Fruit fly (Drosophila melanogaster) whole organism, embryonic: ENCODE data around the gene RpL13.

Source experiments
- Asciz ChIP-seq: fragments of 200-800 bp; sonication (Bioruptor generic); optimal IDR thresholded peaks from 2 replicates; lab custom pipeline; 2017; ENCODE audit warnings: missing biosample characterization, mild to moderate bottlenecking, missing genetic modification characterization, missing genetic modification reagents
- CG10267 ChIP-seq: fragments of 200-800 bp; sonication (Bioruptor generic); optimal IDR thresholded peaks from 2 replicates; lab custom pipeline; 2018; ENCODE audit warnings: missing biosample characterization, mild to moderate bottlenecking, missing genetic modification characterization, moderate library complexity
- CG10543 ChIP-seq: fragments of 200-800 bp; sonication (Bioruptor generic); optimal IDR thresholded peaks from 3 replicates; lab custom pipeline; 2017; ENCODE audit warnings: missing biosample characterization, mild to moderate bottlenecking, missing genetic modification characterization, moderate library complexity
- CG10979 ChIP-seq: fragments of 200-800 bp; sonication (Bioruptor generic); optimal IDR thresholded peaks from 2 replicates; lab custom pipeline; 2018; ENCODE audit warnings: missing biosample characterization, mild to moderate bottlenecking, missing genetic modification characterization, moderate library complexity
- CG11247 ChIP-seq: fragments of 200-800 bp; sonication (Bioruptor generic); IDR thresholded peaks from 2 replicates; pipeline ENCODE4 v1.3.6; 2022; ENCODE audit warnings: missing biosample characterization, missing genetic modification characterization
- CG13287 ChIP-seq: fragments of 200-800 bp; sonication (Bioruptor generic); IDR thresholded peaks from 2 replicates; pipeline ENCODE4 v1.3.6; 2022; ENCODE audit warnings: missing biosample characterization, missing genetic modification characterization; ENCODE audit not compliant: partially characterized antibody
- CG14050 ChIP-seq: fragments of 200-800 bp; sonication (Bioruptor generic); IDR thresholded peaks from 3 replicates; pipeline ENCODE4 v1.3.6; 2022; ENCODE audit warnings: missing biosample characterization, missing genetic modification characterization
- CG16815 ChIP-seq: fragments of 200-800 bp; sonication (Bioruptor generic); optimal IDR thresholded peaks from 3 replicates; lab custom pipeline; 2017; ENCODE audit warnings: missing biosample characterization, mild to moderate bottlenecking, missing genetic modification characterization
- CG17612 ChIP-seq: fragments of 200-800 bp; sonication (Bioruptor generic); IDR thresholded peaks from 2 replicates; pipeline ENCODE4 v1.3.6; 2022; ENCODE audit warnings: missing biosample characterization, missing genetic modification characterization
- CG2199 ChIP-seq: fragments of 200-800 bp; sonication (Bioruptor generic); IDR thresholded peaks from 3 replicates; pipeline ENCODE4 v1.3.6; 2022; ENCODE audit warnings: missing biosample characterization, missing genetic modification characterization
- CG2678 ChIP-seq: fragments of 200-800 bp; sonication (Bioruptor generic); optimal IDR thresholded peaks from 3 replicates; lab custom pipeline; 2019; ENCODE audit warnings: missing biosample characterization, mild to moderate bottlenecking, missing genetic modification characterization, moderate library complexity
- CG4404 ChIP-seq: fragments of 200-800 bp; sonication (Bioruptor generic); IDR thresholded peaks from 2 replicates; pipeline ENCODE4 v1.3.6; 2022; ENCODE audit warnings: missing biosample characterization, missing genetic modification characterization
- CG7357 ChIP-seq: fragments of 200-800 bp; sonication (Bioruptor generic); IDR thresholded peaks from 3 replicates; pipeline ENCODE4 v1.3.6; 2022; ENCODE audit warnings: missing biosample characterization, missing genetic modification characterization
- CG7745 ChIP-seq: fragments of 200-800 bp; sonication (Bioruptor generic); optimal IDR thresholded peaks from 2 replicates; lab custom pipeline; 2018; ENCODE audit warnings: missing biosample characterization, mild to moderate bottlenecking, missing genetic modification characterization, moderate library complexity
- D19A ChIP-seq: fragments of 200-800 bp; optimal IDR thresholded peaks from 3 replicates; lab custom pipeline; 2019; ENCODE audit warnings: missing biosample characterization, mild to moderate bottlenecking, missing genetic modification characterization, moderate library complexity
- Deaf1 ChIP-seq: fragments of 200-800 bp; optimal IDR thresholded peaks from 3 replicates; lab custom pipeline; 2019; ENCODE audit warnings: missing biosample characterization, mild to moderate bottlenecking, missing genetic modification characterization, moderate library complexity
- Dek ChIP-seq: fragments of 200-800 bp; sonication (Bioruptor generic); optimal IDR thresholded peaks from 3 replicates; lab custom pipeline; 2019; ENCODE audit warnings: missing biosample characterization, mild to moderate bottlenecking, missing genetic modification characterization, moderate library complexity
- Dip3 ChIP-seq: fragments of 200-800 bp; sonication (Bioruptor generic); optimal IDR thresholded peaks from 3 replicates; lab custom pipeline; 2016; ENCODE audit warnings: missing biosample characterization, missing genetic modification characterization
- Fer1 ChIP-seq: fragments of 200-800 bp; sonication (Bioruptor generic); optimal IDR thresholded peaks from 2 replicates; lab custom pipeline; 2017; ENCODE audit warnings: missing biosample characterization, mild to moderate bottlenecking, missing genetic modification characterization
- Hr3 ChIP-seq: fragments of 200-800 bp; sonication (Bioruptor generic); optimal IDR thresholded peaks from 3 replicates; lab custom pipeline; 2016; ENCODE audit warnings: missing biosample characterization, missing genetic modification characterization
- Kr ChIP-seq: fragments of 200-800 bp; sonication (Bioruptor generic); optimal IDR thresholded peaks from 2 replicates; lab custom pipeline; 2017; ENCODE audit warnings: missing biosample characterization, mild to moderate bottlenecking, missing genetic modification characterization
- Side ChIP-seq: fragments of 200-800 bp; sonication (Bioruptor generic); optimal IDR thresholded peaks from 2 replicates; lab custom pipeline; 2016; ENCODE audit warnings: missing biosample characterization, missing genetic modification characterization
- Trl ChIP-seq, 3 experiments: fragments of >200 bp in 2 of 3; fragments of 200-800 bp in 1 of 3; sonication (Bioruptor generic) in 1 of 3; optimal IDR thresholded peaks; 2 replicates in 1 of 3; 3 replicates in 2 of 3; lab custom pipeline; 2016 to 2017; ENCODE audit warnings: missing biosample characterization in 1 of 3, missing genetic modification characterization in 1 of 3
- Xrp1 ChIP-seq: fragments of 200-800 bp; sonication (Bioruptor generic); IDR thresholded peaks from 2 replicates; pipeline ENCODE4 v1.3.6; 2022; ENCODE audit warnings: missing biosample characterization, missing genetic modification characterization
- cato ChIP-seq: fragments of 200-800 bp; sonication (Bioruptor generic); optimal IDR thresholded peaks from 2 replicates; lab custom pipeline; 2016; ENCODE audit warnings: missing biosample characterization, missing genetic modification characterization, borderline replicate concordance
- chif ChIP-seq, 2 experiments: fragments of 200-800 bp; sonication (Bioruptor generic); optimal IDR thresholded peaks; 3 replicates each; lab custom pipeline; 2016; ENCODE audit warnings: missing biosample characterization in 2 of 2, missing genetic modification characterization in 2 of 2
- dati ChIP-seq: fragments of 200-800 bp; sonication (Bioruptor generic); IDR thresholded peaks from 2 replicates; pipeline ENCODE4 v1.3.6; 2022; ENCODE audit warnings: missing biosample characterization, missing genetic modification characterization
- esg ChIP-seq: fragments of 200-800 bp; sonication (Bioruptor generic); conservative IDR thresholded peaks from 2 replicates; pipeline ENCODE4 v1.3.6; 2022; ENCODE audit warnings: missing biosample characterization, missing genetic modification characterization
- ewg ChIP-seq: fragments of 200-800 bp; sonication (Bioruptor generic); optimal IDR thresholded peaks from 3 replicates; lab custom pipeline; 2017; ENCODE audit warnings: mild to moderate bottlenecking, missing biosample characterization, missing genetic modification reagents, missing genetic modification characterization
- gcm2 ChIP-seq: fragments of 200-800 bp; sonication (Bioruptor generic); optimal IDR thresholded peaks from 2 replicates; lab custom pipeline; 2016; ENCODE audit warnings: missing biosample characterization, missing genetic modification characterization
- gem ChIP-seq: fragments of 200-800 bp; sonication (Bioruptor generic); optimal IDR thresholded peaks from 2 replicates; lab custom pipeline; 2019; ENCODE audit warnings: missing biosample characterization, mild to moderate bottlenecking, missing genetic modification characterization, moderate library complexity
- gsb-n ChIP-seq: fragments of 200-800 bp; sonication (Bioruptor generic); optimal IDR thresholded peaks from 3 replicates; lab custom pipeline; 2018; ENCODE audit warnings: missing biosample characterization, mild to moderate bottlenecking, missing genetic modification characterization
- hbn ChIP-seq: fragments of 200-800 bp; sonication (Bioruptor generic); IDR thresholded peaks from 2 replicates; pipeline ENCODE4 v1.3.6; 2022; ENCODE audit warnings: missing biosample characterization, missing genetic modification characterization; ENCODE audit not compliant: partially characterized antibody
- hkb ChIP-seq, 2 experiments: fragments of 200-800 bp in 1 of 2; fragments of >200 bp in 1 of 2; sonication (Bioruptor generic) in 1 of 2; IDR thresholded peaks in 1 of 2; optimal IDR thresholded peaks in 1 of 2; 2 replicates each; pipeline versions ENCODE4 v1.3.6 to Lab custom; 2017 to 2022; ENCODE audit warnings: missing biosample characterization in 1 of 2, missing genetic modification characterization in 1 of 2
- kay ChIP-seq: fragments of 200-800 bp; sonication (Bioruptor generic); optimal IDR thresholded peaks from 2 replicates; lab custom pipeline; 2016; ENCODE audit warnings: missing biosample characterization, missing genetic modification characterization
- maf-S ChIP-seq: fragments of 200-800 bp; sonication (Bioruptor generic); optimal IDR thresholded peaks from 2 replicates; lab custom pipeline; 2016; ENCODE audit warnings: missing biosample characterization, missing genetic modification characterization
- prd ChIP-seq, 3 experiments: fragments of >200 bp in 2 of 3; fragments of 200-800 bp in 1 of 3; sonication (Bioruptor generic) in 1 of 3; optimal IDR thresholded peaks in 2 of 3; IDR thresholded peaks in 1 of 3; 2 replicates in 2 of 3; 3 replicates in 1 of 3; pipeline versions ENCODE4 v1.3.6 to Lab custom; 2017 to 2022; ENCODE audit warnings: missing biosample characterization in 1 of 3, missing genetic modification characterization in 1 of 3
- sens ChIP-seq: fragments of 200-800 bp; sonication (Bioruptor generic); peaks from one replicate; lab custom pipeline; 2016; ENCODE audit warnings: missing biosample characterization, missing genetic modification characterization
- sob ChIP-seq: fragments of 200-800 bp; sonication (Bioruptor generic); IDR thresholded peaks from 2 replicates; pipeline ENCODE4 v1.3.6; 2022; ENCODE audit warnings: missing biosample characterization, missing genetic modification characterization
- sug ChIP-seq: fragments of 200-800 bp; optimal IDR thresholded peaks from 2 replicates; lab custom pipeline; 2019; ENCODE audit warnings: missing biosample characterization, mild to moderate bottlenecking, missing genetic modification characterization, moderate library complexity
- toy ChIP-seq: fragments of 200-800 bp; sonication (Bioruptor generic); IDR thresholded peaks from 2 replicates; pipeline ENCODE4 v1.3.6; 2022; ENCODE audit warnings: missing biosample characterization, missing genetic modification characterization
- trem ChIP-seq: fragments of 200-800 bp; optimal IDR thresholded peaks from 3 replicates; lab custom pipeline; 2019; ENCODE audit warnings: missing biosample characterization, mild to moderate bottlenecking, missing genetic modification characterization, moderate library complexity
- tup ChIP-seq: fragments of 200-800 bp; sonication (Bioruptor generic); optimal IDR thresholded peaks from 2 replicates; lab custom pipeline; 2016; ENCODE audit warnings: missing biosample characterization, mild to moderate bottlenecking, missing genetic modification characterization, moderate library complexity
- twi ChIP-seq: fragments of 200-800 bp; optimal IDR thresholded peaks from 2 replicates; lab custom pipeline; 2019; ENCODE audit warnings: missing biosample characterization, mild to moderate bottlenecking, missing genetic modification characterization, moderate library complexity
- unpg ChIP-seq: fragments of 200-800 bp; sonication (Bioruptor generic); optimal IDR thresholded peaks from 3 replicates; lab custom pipeline; 2018; ENCODE audit warnings: missing biosample characterization, mild to moderate bottlenecking, missing genetic modification characterization, moderate library complexity

Gene RpL13

dm6 chr2L:9988201-9988990 lies 21.3 kb downstream of the RpL13 start (continued):
- TF ChIP-seq sens, result no peak
- no peak for TF ChIP-seq trem (tag; lab: Kevin White, UChicago)
- TF ChIP-seq Dek (tag; lab: Kevin White, UChicago), result no peak
- TF ChIP-seq chif (GFP tag; optimal IDR thresholded peaks at IDR 0.05; lab: Kevin White, UChicago), result no peak
- no peak for TF ChIP-seq D19A (tag; lab: Kevin White, UChicago)
- no peak for TF ChIP-seq CG7745 (tag; lab: Kevin White, UChicago)
- TF ChIP-seq CG13287 (GFP tag; lab: Robert Waterston, UW), result no peak
- TF ChIP-seq sob (GFP tag; lab: Robert Waterston, UW), result no peak
- TF ChIP-seq CG2199 (GFP tag; lab: Robert Waterston, UW), result peak; percentile 57; the same call in 1 of the 3 replicates
- no peak for TF ChIP-seq cato (GFP tag; lab: Kevin White, UChicago)
- TF ChIP-seq gcm2 (GFP tag; lab: Kevin White, UChicago), result no peak
- TF ChIP-seq CG7357 (GFP tag; lab: Robert Waterston, UW), result no peak
- no peak for TF ChIP-seq Asciz (GFP tag; lab: Kevin White, UChicago)
- TF ChIP-seq prd (optimal IDR thresholded peaks at IDR 0.05; lab: Kevin White, UChicago), result no peak
- 0 out of 3 replicates have a peak, but pooled peaks have one; percentile 20 for TF ChIP-seq prd (GFP tag; IDR thresholded peaks at IDR 0.05; lab: Robert Waterston, UW)
- TF ChIP-seq CG2678 (tag; lab: Kevin White, UChicago), result no peak
- TF ChIP-seq gem (tag; lab: Kevin White, UChicago), result no peak
- TF ChIP-seq hbn (GFP tag; lab: Robert Waterston, UW), result no peak
- TF ChIP-seq CG14050, result no peak
- TF ChIP-seq Fer1, result no peak
- no peak for TF ChIP-seq kay (GFP tag; lab: Kevin White, UChicago)
- no peak for TF ChIP-seq sug (tag; lab: Kevin White, UChicago)
- no peak for TF ChIP-seq tup (GFP tag; lab: Kevin White, UChicago)
- TF ChIP-seq Dip3 (GFP tag; lab: Kevin White, UChicago), result no peak
- TF ChIP-seq CG11247 (GFP tag; lab: Robert Waterston, UW), result no peak

dm6 chr2L:9989275-9989674 lies 22.2 kb downstream of the RpL13 start:
- TF ChIP-seq Trl (optimal IDR thresholded peaks at IDR 0.05; lab: Kevin White, UChicago) (no peak), Trl (GFP tag; optimal IDR thresholded peaks at IDR 0.05; lab: Kevin White, UChicago) (no peak), CG17612 (GFP tag; lab: Robert Waterston, UW) (no peak), twi (tag; lab: Kevin White, UChicago) (peak; percentile 92), esg (GFP tag; lab: Robert Waterston, UW) (no peak), Kr (GFP tag; lab: Kevin White, UChicago) (peak; percentile 28), Deaf1 (tag; lab: Kevin White, UChicago) (no peak), Side (GFP tag; lab: Kevin White, UChicago) (no peak), toy (GFP tag; lab: Robert Waterston, UW) (no peak)

dm6 chr2L:9989846-9990506 lies 22.9 kb downstream of the RpL13 start:
- peak; percentile 73 for TF ChIP-seq Xrp1 (GFP tag; lab: Robert Waterston, UW)
- no peak for TF ChIP-seq dati
- TF ChIP-seq CG10979, result peak; percentile 59
- TF ChIP-seq maf-S (GFP tag; lab: Kevin White, UChicago), result no peak
- TF ChIP-seq unpg (GFP tag; lab: Kevin White, UChicago), result peak; percentile 21
- peak; percentile 0 for TF ChIP-seq ewg
- peak; percentile 20 for TF ChIP-seq CG16815
- no peak for TF ChIP-seq Hr3
- TF ChIP-seq CG10543 (GFP tag; lab: Kevin White, UChicago), result no peak
- peak; percentile 45 for TF ChIP-seq gsb-n (tag; lab: Kevin White, UChicago)
- peak; percentile 78 for TF ChIP-seq CG4404 (GFP tag; lab: Robert Waterston, UW)
- TF ChIP-seq CG10267 (tag; lab: Kevin White, UChicago), result peak; percentile 40
- TF ChIP-seq D19A (tag; lab: Kevin White, UChicago), result no peak
- TF ChIP-seq hkb (optimal IDR thresholded peaks at IDR 0.05; lab: Kevin White, UChicago), result no peak
- 0 out of 2 replicates have a peak, but pooled peaks have one; percentile 22 for TF ChIP-seq hkb (GFP tag; IDR thresholded peaks at IDR 0.05; lab: Robert Waterston, UW)
